Worm (Caenorhabditis elegans): ENCODE data around the gene cah-1.
"Not testable (repeated sequence)": the region's sequence is repeated elsewhere in the genome, so short reads cannot be mapped to it uniquely, and the experiment has no call there.

cah-1 gene

ce11 chrIII:5074398-5074797 lies 11.0 kb downstream of the cah-1 start, which contains the start of gene ttbk-6:
Gene ttbk-6, plus strand, starts transcription at chrIII:5074698.
- TF ChIP-seq ztf-23 (GFP tag; IDR thresholded peaks at IDR 0.05) (no peak), klf-2 (GFP tag; conservative IDR thresholded peaks at IDR 0.05) (no peak), cog-1 (tag; optimal IDR thresholded peaks at IDR 0.05) (no peak), tab-1 (GFP tag; IDR thresholded peaks at IDR 0.05) (no peak), med-1 (GFP tag; optimal IDR thresholded peaks at IDR 0.05; ENCODE audit: insufficient read depth) (no peak), T22C8.4 (GFP tag; IDR thresholded peaks at IDR 0.05) (no peak), ztf-29 (GFP tag; IDR thresholded peaks at IDR 0.05) (no peak), flt-1 (GFP tag; IDR thresholded peaks at IDR 0.05) (no peak), ref-1 (GFP tag; conservative IDR thresholded peaks at IDR 0.05) (no peak)

ce11 chrIII:5071509-5071908 lies 13.9 kb downstream of the cah-1 start, which contains the start of gene C45G9.12:
Gene C45G9.12, minus strand, starts transcription at chrIII:5071609.
- TF ChIP-seq ztf-29 (GFP tag; IDR thresholded peaks at IDR 0.05): no peak
- TF ChIP-seq flt-1 (GFP tag; IDR thresholded peaks at IDR 0.05): no peak
- TF ChIP-seq tab-1 (GFP tag; IDR thresholded peaks at IDR 0.05): no peak
- TF ChIP-seq cog-1 (tag; optimal IDR thresholded peaks at IDR 0.05): no peak
- no peak for TF ChIP-seq ref-1 (GFP tag; conservative IDR thresholded peaks at IDR 0.05)
- no peak for TF ChIP-seq klf-2 (GFP tag; conservative IDR thresholded peaks at IDR 0.05)
- TF ChIP-seq med-1 (GFP tag; optimal IDR thresholded peaks at IDR 0.05; ENCODE audit: insufficient read depth): no peak
- TF ChIP-seq ztf-23 (GFP tag; IDR thresholded peaks at IDR 0.05): no peak
- no peak for TF ChIP-seq T22C8.4 (GFP tag; IDR thresholded peaks at IDR 0.05)

ce11 chrIII:5068675-5069233 lies 16.7 kb downstream of the cah-1 start, which contains the start of the genes C45G9.11 and C45G9.2:
Gene C45G9.11, minus strand, starts transcription at chrIII:5068725.
Gene C45G9.2, plus strand, starts transcription at chrIII:5069066.
- TF ChIP-seq flt-1 (GFP tag; IDR thresholded peaks at IDR 0.05) (peak; percentile 61), T22C8.4 (GFP tag; IDR thresholded peaks at IDR 0.05) (no peak), cog-1 (tag; optimal IDR thresholded peaks at IDR 0.05) (peak; percentile 62), ztf-23 (GFP tag; IDR thresholded peaks at IDR 0.05) (peak; percentile 74), ref-1 (GFP tag; conservative IDR thresholded peaks at IDR 0.05) (no peak)

- TF ChIP-seq ztf-23 (GFP tag; IDR thresholded peaks at IDR 0.05); flt-1 (GFP tag; IDR thresholded peaks at IDR 0.05); klf-2 (GFP tag; conservative IDR thresholded peaks at IDR 0.05): not testable (repeated sequence)
These were observed 23.0 kb downstream of the cah-1 start, which contains the start of gene C45G9.4 for ce11 chrIII:5062406-5062805. Gene C45G9.4, plus strand, starts transcription at chrIII:5062706.

ce11 chrIII:5061798-5062197 lies 23.6 kb downstream of the cah-1 start, which contains the start of gene C45G9.10:
Gene C45G9.10, minus strand, starts transcription at chrIII:5061898.
- TF ChIP-seq ztf-23 (GFP tag; IDR thresholded peaks at IDR 0.05) (no peak), med-1 (GFP tag; optimal IDR thresholded peaks at IDR 0.05; ENCODE audit: insufficient read depth) (no peak), T22C8.4 (GFP tag; IDR thresholded peaks at IDR 0.05) (no peak), ref-1 (GFP tag; conservative IDR thresholded peaks at IDR 0.05) (no peak), klf-2 (GFP tag; conservative IDR thresholded peaks at IDR 0.05) (no peak), ztf-29 (GFP tag; IDR thresholded peaks at IDR 0.05) (no peak), tab-1 (GFP tag; IDR thresholded peaks at IDR 0.05) (no peak), flt-1 (GFP tag; IDR thresholded peaks at IDR 0.05) (no peak), cog-1 (tag; optimal IDR thresholded peaks at IDR 0.05) (no peak)

ce11 chrIII:5055709-5056108 lies 29.7 kb downstream of the cah-1 start, which contains the start of gene C45G9.9:
Gene C45G9.9, minus strand, starts transcription at chrIII:5055809.
- not testable (repeated sequence) for TF ChIP-seq ztf-23, T22C8.4, flt-1 (GFP tag; IDR thresholded peaks at IDR 0.05)

- TF ChIP-seq ztf-23 (GFP tag; IDR thresholded peaks at IDR 0.05): no peak
- TF ChIP-seq flt-1 (GFP tag; IDR thresholded peaks at IDR 0.05): no peak
- no peak for TF ChIP-seq T22C8.4 (GFP tag; IDR thresholded peaks at IDR 0.05)
- TF ChIP-seq cog-1 (tag; optimal IDR thresholded peaks at IDR 0.05): no peak
- no peak for TF ChIP-seq ref-1 (GFP tag; conservative IDR thresholded peaks at IDR 0.05)
- TF ChIP-seq klf-2 (GFP tag; conservative IDR thresholded peaks at IDR 0.05): no peak
- TF ChIP-seq tab-1 (GFP tag; IDR thresholded peaks at IDR 0.05): no peak
- no peak for TF ChIP-seq med-1 (GFP tag; optimal IDR thresholded peaks at IDR 0.05; ENCODE audit: insufficient read depth)
- TF ChIP-seq ztf-29 (GFP tag; IDR thresholded peaks at IDR 0.05): no peak
These were observed 31.9 kb downstream of the cah-1 start, which contains the start of gene C45G9.8 for ce11 chrIII:5053541-5053940. Gene C45G9.8, minus strand, starts transcription at chrIII:5053641.

- no peak for TF ChIP-seq flt-1 (GFP tag; IDR thresholded peaks at IDR 0.05)
- no peak for TF ChIP-seq T22C8.4 (GFP tag; IDR thresholded peaks at IDR 0.05)
- TF ChIP-seq med-1 (GFP tag; optimal IDR thresholded peaks at IDR 0.05; ENCODE audit: insufficient read depth): no peak
- no peak for TF ChIP-seq tab-1 (GFP tag; IDR thresholded peaks at IDR 0.05)
- TF ChIP-seq ztf-23 (GFP tag; IDR thresholded peaks at IDR 0.05): no peak
- no peak for TF ChIP-seq cog-1 (tag; optimal IDR thresholded peaks at IDR 0.05)
- TF ChIP-seq klf-2 (GFP tag; conservative IDR thresholded peaks at IDR 0.05): no peak
- no peak for TF ChIP-seq ref-1 (GFP tag; conservative IDR thresholded peaks at IDR 0.05)
- no peak for TF ChIP-seq ztf-29 (GFP tag; IDR thresholded peaks at IDR 0.05)
These were observed 33.5 kb downstream of the cah-1 start, which contains the start of gene C45G9.15 for ce11 chrIII:5051949-5052348. Gene C45G9.15, minus strand, starts transcription at chrIII:5052049.

ce11 chrIII:5047740-5048139 lies 37.7 kb downstream of the cah-1 start, which contains the start of gene C45G9.5:
Gene C45G9.5, plus strand, starts transcription at chrIII:5048117.
- TF ChIP-seq T22C8.4 (GFP tag; IDR thresholded peaks at IDR 0.05) (no peak), ref-1 (GFP tag; conservative IDR thresholded peaks at IDR 0.05) (no peak), med-1 (GFP tag; optimal IDR thresholded peaks at IDR 0.05; ENCODE audit: insufficient read depth) (no peak), klf-2 (GFP tag; conservative IDR thresholded peaks at IDR 0.05) (no peak), tab-1 (GFP tag; IDR thresholded peaks at IDR 0.05) (no peak), ztf-29 (GFP tag; IDR thresholded peaks at IDR 0.05) (no peak), ztf-23 (GFP tag; IDR thresholded peaks at IDR 0.05) (no peak), cog-1 (tag; optimal IDR thresholded peaks at IDR 0.05) (no peak), flt-1 (GFP tag; IDR thresholded peaks at IDR 0.05) (no peak)

- TF ChIP-seq med-1 (GFP tag; optimal IDR thresholded peaks at IDR 0.05; ENCODE audit: insufficient read depth): no peak
- no peak for TF ChIP-seq tab-1 (GFP tag; IDR thresholded peaks at IDR 0.05)
- no peak for TF ChIP-seq ztf-29 (GFP tag; IDR thresholded peaks at IDR 0.05)
- TF ChIP-seq flt-1 (GFP tag; IDR thresholded peaks at IDR 0.05): no peak
- no peak for TF ChIP-seq klf-2 (GFP tag; conservative IDR thresholded peaks at IDR 0.05)
- no peak for TF ChIP-seq T22C8.4 (GFP tag; IDR thresholded peaks at IDR 0.05)
- peak; percentile 21 for TF ChIP-seq cog-1 (tag; optimal IDR thresholded peaks at IDR 0.05)
- TF ChIP-seq ref-1 (GFP tag; conservative IDR thresholded peaks at IDR 0.05): no peak
- TF ChIP-seq ztf-23 (GFP tag; IDR thresholded peaks at IDR 0.05): peak; percentile 71
These were observed 38.3 kb downstream of the cah-1 start, which contains the start of gene txbp-3 for ce11 chrIII:5047175-5047574. Gene txbp-3, minus strand, starts transcription at chrIII:5047459.

Measured in whole organism, midembryonic.